Worm (Caenorhabditis elegans) whole organism, L1 larva: ENCODE data around the gene T19H12.2.

ENCODE experiments used
- ceh-82 ChIP-seq, 3 experiments: fragments of 150-350 bp in 1 of 3; sonication (generic microtip) in 2 of 3; optimal IDR thresholded peaks; 2 replicates each; lab custom pipeline; 2014 to 2017; ENCODE audit warnings: missing biosample characterization in 3 of 3, missing genetic modification characterization in 3 of 3
- nhr-77 ChIP-seq: fragments of 150-350 bp; optimal IDR thresholded peaks from 2 replicates; lab custom pipeline; 2014; ENCODE audit warnings: missing biosample characterization, missing genetic modification characterization
- sox-4 ChIP-seq: sonication (generic microtip); optimal IDR thresholded peaks from 2 replicates; lab custom pipeline; 2016; ENCODE audit warnings: missing genetic modification characterization, missing compliant biosample characterization

ce11 chrV:4932814-4933213 lies 42.6 kb downstream of the T19H12.2 start, which contains the start of gene C02E7.10:
- TF ChIP-seq sox-4 (tag; lab: Kevin White, UChicago) (no peak), ceh-82 (tag; optimal IDR thresholded peaks at IDR 0.05; lab: Kevin White, UChicago) (no peak), nhr-77 (tag; lab: Kevin White, UChicago) (no peak)
